Fruit fly (Drosophila melanogaster) whole organism, embryonic: ENCODE data around the gene CG8100.

Experiments
- Atf-2 ChIP-seq: fragments of 200-800 bp; sonication (Bioruptor generic); optimal IDR thresholded peaks from 2 replicates; lab custom pipeline; 2016; ENCODE audit warnings: missing biosample characterization, missing genetic modification characterization
- BtbVII ChIP-seq: fragments of 200-800 bp; sonication (Bioruptor generic); optimal IDR thresholded peaks from 3 replicates; lab custom pipeline; 2017; ENCODE audit warnings: missing biosample characterization, mild to moderate bottlenecking, missing genetic modification characterization
- CG10462 ChIP-seq: fragments of 200-800 bp; sonication (Bioruptor generic); optimal IDR thresholded peaks from 2 replicates; lab custom pipeline; 2016; ENCODE audit warnings: missing biosample characterization, missing genetic modification characterization
- CG10565 ChIP-seq: fragments of 200-800 bp; sonication (Bioruptor generic); optimal IDR thresholded peaks from 3 replicates; lab custom pipeline; 2016; ENCODE audit warnings: missing biosample characterization, mild to moderate bottlenecking, missing genetic modification characterization
- CG11695 ChIP-seq: fragments of 200-800 bp; sonication (Bioruptor generic); IDR thresholded peaks from 3 replicates; pipeline ENCODE4 v1.3.6; 2022; ENCODE audit warnings: missing biosample characterization, missing genetic modification characterization
- CG16863 ChIP-seq: fragments of 200-800 bp; sonication (Bioruptor generic); optimal IDR thresholded peaks from 3 replicates; lab custom pipeline; 2016; ENCODE audit warnings: missing biosample characterization, missing genetic modification characterization
- CG17186 ChIP-seq: fragments of 200-800 bp; sonication (Bioruptor generic); optimal IDR thresholded peaks from 3 replicates; lab custom pipeline; 2017; ENCODE audit warnings: missing biosample characterization, missing genetic modification reagents, missing genetic modification characterization
- CG18011 ChIP-seq: fragments of 200-800 bp; sonication (Bioruptor generic); optimal IDR thresholded peaks from 2 replicates; lab custom pipeline; 2017; ENCODE audit warnings: missing biosample characterization, missing genetic modification characterization, mild to moderate bottlenecking, moderate library complexity, missing genotype
- CG18599 ChIP-seq: fragments of 200-800 bp; sonication (Bioruptor generic); optimal IDR thresholded peaks from 3 replicates; lab custom pipeline; 2017; ENCODE audit warnings: missing biosample characterization, missing genetic modification characterization, mild to moderate bottlenecking, moderate library complexity, missing genetic modification reagents
- CG18764 ChIP-seq: fragments of 200-800 bp; sonication (Bioruptor generic); optimal IDR thresholded peaks from 3 replicates; lab custom pipeline; 2016; ENCODE audit warnings: missing biosample characterization, missing genetic modification characterization
- CG2712 ChIP-seq: fragments of 200-800 bp; optimal IDR thresholded peaks from 3 replicates; lab custom pipeline; 2019; ENCODE audit warnings: missing biosample characterization, mild to moderate bottlenecking, missing genetic modification characterization, moderate library complexity
- CG30020 ChIP-seq: fragments of 200-800 bp; optimal IDR thresholded peaks from 2 replicates; lab custom pipeline; 2019; ENCODE audit warnings: missing biosample characterization, mild to moderate bottlenecking, missing genetic modification characterization, moderate library complexity
- CG31365 ChIP-seq: fragments of 200-800 bp; sonication (Bioruptor generic); optimal IDR thresholded peaks from 2 replicates; lab custom pipeline; 2018; ENCODE audit warnings: missing biosample characterization, mild to moderate bottlenecking, missing genetic modification characterization
- CG31441 ChIP-seq: fragments of 200-800 bp; sonication (Bioruptor generic); IDR thresholded peaks from 2 replicates; pipeline ENCODE4 v1.3.6; 2022; ENCODE audit warnings: missing biosample characterization, missing genetic modification characterization
- CG3838 ChIP-seq: fragments of 200-800 bp; sonication (Bioruptor generic); optimal IDR thresholded peaks from 3 replicates; lab custom pipeline; 2016; ENCODE audit warnings: missing biosample characterization, missing genetic modification characterization
- CG4282 ChIP-seq: fragments of 200-800 bp; sonication (Bioruptor generic); optimal IDR thresholded peaks from 2 replicates; lab custom pipeline; 2016; ENCODE audit warnings: missing biosample characterization, missing genetic modification characterization
- CG5180 ChIP-seq: fragments of 200-800 bp; sonication (Bioruptor generic); optimal IDR thresholded peaks from 3 replicates; lab custom pipeline; 2017; ENCODE audit warnings: missing biosample characterization, missing genetic modification characterization, mild to moderate bottlenecking, moderate library complexity, missing genetic modification reagents
- CG6254 ChIP-seq: fragments of 200-800 bp; sonication (Bioruptor generic); optimal IDR thresholded peaks from 3 replicates; lab custom pipeline; 2017; ENCODE audit warnings: mild to moderate bottlenecking, missing biosample characterization, missing genetic modification reagents, missing genetic modification characterization
- CG6654 ChIP-seq: fragments of 200-800 bp; sonication (Bioruptor generic); optimal IDR thresholded peaks from 2 replicates; lab custom pipeline; 2017; ENCODE audit warnings: missing biosample characterization, mild to moderate bottlenecking, missing genetic modification characterization
- CG8388 ChIP-seq: fragments of 200-800 bp; sonication (Bioruptor generic); optimal IDR thresholded peaks from 2 replicates; lab custom pipeline; 2019; ENCODE audit warnings: missing biosample characterization, mild to moderate bottlenecking, missing genetic modification characterization, moderate library complexity
- Doc3 ChIP-seq: fragments of 200-800 bp; sonication (Bioruptor generic); IDR thresholded peaks from 3 replicates; pipeline ENCODE4 v1.3.6; 2022; ENCODE audit warnings: missing biosample characterization, missing genetic modification characterization; ENCODE audit not compliant: partially characterized antibody
- HLH3B ChIP-seq: fragments of 200-800 bp; sonication (Bioruptor generic); IDR thresholded peaks from 2 replicates; pipeline ENCODE4 v1.3.6; 2022; ENCODE audit warnings: missing biosample characterization, missing genetic modification characterization
- HmgZ ChIP-seq: fragments of 200-800 bp; sonication (Bioruptor generic); optimal IDR thresholded peaks from 2 replicates; lab custom pipeline; 2018; ENCODE audit warnings: missing biosample characterization, mild to moderate bottlenecking, missing genetic modification characterization
- MESR4 ChIP-seq: fragments of 200-800 bp; sonication (Bioruptor generic); optimal IDR thresholded peaks from 2 replicates; lab custom pipeline; 2018; ENCODE audit warnings: missing biosample characterization, mild to moderate bottlenecking, missing genetic modification characterization, moderate library complexity
- MTF-1 ChIP-seq: fragments of 200-800 bp; sonication (Bioruptor generic); optimal IDR thresholded peaks from 2 replicates; lab custom pipeline; 2018; ENCODE audit warnings: missing biosample characterization, mild to moderate bottlenecking, missing genetic modification characterization, borderline replicate concordance
- Sry-β ChIP-seq: fragments of 200-800 bp; sonication (Bioruptor generic); optimal IDR thresholded peaks from 2 replicates; lab custom pipeline; 2018; ENCODE audit warnings: missing biosample characterization, mild to moderate bottlenecking, missing genetic modification characterization, moderate library complexity
- Tbp ChIP-seq: fragments of >200 bp; optimal IDR thresholded peaks from 2 replicates; lab custom pipeline; 2018; ENCODE audit warnings: missing biosample characterization, missing genetic modification characterization
- cato ChIP-seq: fragments of 200-800 bp; sonication (Bioruptor generic); optimal IDR thresholded peaks from 2 replicates; lab custom pipeline; 2016; ENCODE audit warnings: missing biosample characterization, missing genetic modification characterization, borderline replicate concordance
- caup ChIP-seq: fragments of 200-800 bp; sonication (Bioruptor generic); optimal IDR thresholded peaks from 3 replicates; lab custom pipeline; 2017; ENCODE audit warnings: missing biosample characterization, mild to moderate bottlenecking, missing genetic modification characterization, moderate library complexity; ENCODE audit not compliant: severe bottlenecking
- chinmo ChIP-seq: fragments of 200-800 bp; sonication (Bioruptor generic); IDR thresholded peaks from 4 replicates; pipeline ENCODE4 v1.3.6; 2022; ENCODE audit warnings: missing biosample characterization, missing genetic modification characterization; ENCODE audit not compliant: partially characterized antibody
- chn ChIP-seq: fragments of 200-800 bp; sonication (Bioruptor generic); optimal IDR thresholded peaks from 2 replicates; lab custom pipeline; 2016; ENCODE audit warnings: missing biosample characterization, missing genetic modification characterization
- corto ChIP-seq: fragments of 200-800 bp; sonication (Bioruptor generic); optimal IDR thresholded peaks from 2 replicates; lab custom pipeline; 2016; ENCODE audit warnings: missing biosample characterization, mild to moderate bottlenecking, missing genetic modification characterization, moderate library complexity
- da ChIP-seq: fragments of 200-800 bp; sonication (Bioruptor generic); optimal IDR thresholded peaks from 2 replicates; lab custom pipeline; 2016; ENCODE audit warnings: missing biosample characterization, missing genetic modification characterization
- dati ChIP-seq: fragments of 200-800 bp; sonication (Bioruptor generic); IDR thresholded peaks from 2 replicates; pipeline ENCODE4 v1.3.6; 2022; ENCODE audit warnings: missing biosample characterization, missing genetic modification characterization
- esg ChIP-seq: fragments of 200-800 bp; sonication (Bioruptor generic); conservative IDR thresholded peaks from 2 replicates; pipeline ENCODE4 v1.3.6; 2022; ENCODE audit warnings: missing biosample characterization, missing genetic modification characterization
- ewg ChIP-seq: fragments of 200-800 bp; sonication (Bioruptor generic); optimal IDR thresholded peaks from 3 replicates; lab custom pipeline; 2017; ENCODE audit warnings: mild to moderate bottlenecking, missing biosample characterization, missing genetic modification reagents, missing genetic modification characterization
- grn ChIP-seq: fragments of 200-800 bp; sonication (Bioruptor generic); optimal IDR thresholded peaks from 3 replicates; lab custom pipeline; 2017; ENCODE audit warnings: missing biosample characterization, missing genetic modification characterization
- gsb-n ChIP-seq: fragments of 200-800 bp; sonication (Bioruptor generic); optimal IDR thresholded peaks from 3 replicates; lab custom pipeline; 2018; ENCODE audit warnings: missing biosample characterization, mild to moderate bottlenecking, missing genetic modification characterization
- h ChIP-seq: fragments of >200 bp; optimal IDR thresholded peaks from 2 replicates; lab custom pipeline; 2017
- ham ChIP-seq: fragments of 200-800 bp; sonication (Bioruptor generic); IDR thresholded peaks from 2 replicates; pipeline ENCODE4 v1.3.6; 2022; ENCODE audit warnings: missing biosample characterization, missing genetic modification characterization
- hkb ChIP-seq, 2 experiments: fragments of 200-800 bp in 1 of 2; fragments of >200 bp in 1 of 2; sonication (Bioruptor generic) in 1 of 2; IDR thresholded peaks in 1 of 2; optimal IDR thresholded peaks in 1 of 2; 2 replicates each; pipeline versions ENCODE4 v1.3.6 to Lab custom; 2017 to 2022; ENCODE audit warnings: missing biosample characterization in 1 of 2, missing genetic modification characterization in 1 of 2
- lbe ChIP-seq: fragments of 200-800 bp; sonication (Bioruptor generic); optimal IDR thresholded peaks from 2 replicates; lab custom pipeline; 2016; ENCODE audit warnings: missing biosample characterization, mild to moderate bottlenecking, missing genetic modification characterization
- rib ChIP-seq: fragments of 200-800 bp; sonication (Bioruptor generic); IDR thresholded peaks from 2 replicates; pipeline ENCODE4 v1.3.6; 2022; ENCODE audit warnings: missing biosample characterization, missing genetic modification characterization
- row ChIP-seq: fragments of 200-800 bp; sonication (Bioruptor generic); IDR thresholded peaks from 3 replicates; pipeline ENCODE4 v1.3.6; 2022; ENCODE audit warnings: missing biosample characterization, missing genetic modification characterization
- sens ChIP-seq: fragments of 200-800 bp; sonication (Bioruptor generic); peaks from one replicate; lab custom pipeline; 2016; ENCODE audit warnings: missing biosample characterization, missing genetic modification characterization
- sqz ChIP-seq: fragments of 200-800 bp; sonication (Bioruptor generic); optimal IDR thresholded peaks from 3 replicates; lab custom pipeline; 2018; ENCODE audit warnings: missing biosample characterization, mild to moderate bottlenecking, missing genetic modification characterization
- toy ChIP-seq: fragments of 200-800 bp; sonication (Bioruptor generic); IDR thresholded peaks from 2 replicates; pipeline ENCODE4 v1.3.6; 2022; ENCODE audit warnings: missing biosample characterization, missing genetic modification characterization
- wdn ChIP-seq: fragments of 200-800 bp; sonication (Bioruptor generic); IDR thresholded peaks from 2 replicates; pipeline ENCODE4 v1.3.6; 2022; ENCODE audit warnings: missing biosample characterization, missing genetic modification characterization
- zfh1 ChIP-seq: fragments of 200-800 bp; sonication (Bioruptor generic); IDR thresholded peaks from 3 replicates; pipeline ENCODE4 v1.3.6; 2022; ENCODE audit warnings: missing biosample characterization, missing genetic modification characterization
- zfh2 ChIP-seq: fragments of 200-800 bp; sonication (Bioruptor generic); optimal IDR thresholded peaks from 2 replicates; lab custom pipeline; 2016; ENCODE audit warnings: missing biosample characterization, missing genetic modification characterization

CG8100 gene

dm6 chr3L:14053073-14053643 lies 30.3 kb upstream of the CG8100 start, which contains the start of the genes CG13484 and Frl (continued):
- peak; percentile 58 for TF ChIP-seq sqz (GFP tag; lab: Kevin White, UChicago)
- no peak for TF ChIP-seq Doc3 (GFP tag; lab: Robert Waterston, UW)
- peak; percentile 83 for TF ChIP-seq chinmo (GFP tag; lab: Robert Waterston, UW)
- no peak for TF ChIP-seq Atf-2 (GFP tag; lab: Kevin White, UChicago)
- TF ChIP-seq CG16863 (GFP tag; lab: Kevin White, UChicago): no peak
- peak; percentile 83 for TF ChIP-seq HmgZ (tag; lab: Kevin White, UChicago)
- TF ChIP-seq gsb-n (tag; lab: Kevin White, UChicago): peak; percentile 51
- peak; percentile 51; the same call in 2 of the 3 replicates for TF ChIP-seq row (GFP tag; lab: Robert Waterston, UW)
- TF ChIP-seq CG30020 (tag; lab: Kevin White, UChicago): peak; percentile 35
- peak; percentile 14 for TF ChIP-seq caup (GFP tag; lab: Kevin White, UChicago)
- no peak for TF ChIP-seq corto
- TF ChIP-seq CG17186 (GFP tag; lab: Kevin White, UChicago): peak; percentile 96
- peak; percentile 38 for TF ChIP-seq CG8388 (GFP tag; lab: Kevin White, UChicago)
- no peak for TF ChIP-seq Tbp
- no peak for TF ChIP-seq ham (GFP tag; lab: Robert Waterston, UW)
- no peak for TF ChIP-seq chn (GFP tag; lab: Kevin White, UChicago)
- TF ChIP-seq cato (GFP tag; lab: Kevin White, UChicago): no peak
- TF ChIP-seq CG11695 (GFP tag; lab: Robert Waterston, UW): no peak
- TF ChIP-seq MESR4: peak; percentile 92
- no peak for TF ChIP-seq CG18764 (GFP tag; lab: Kevin White, UChicago)
- TF ChIP-seq zfh2 (GFP tag; lab: Kevin White, UChicago): peak; percentile 29
- TF ChIP-seq CG10565 (GFP tag; lab: Kevin White, UChicago): no peak
- TF ChIP-seq BtbVII (GFP tag; lab: Kevin White, UChicago): no peak
- no peak for TF ChIP-seq esg (GFP tag; lab: Robert Waterston, UW)
- no peak for TF ChIP-seq toy (GFP tag; lab: Robert Waterston, UW)
- TF ChIP-seq CG6654 (GFP tag; lab: Kevin White, UChicago): no peak
- no peak for TF ChIP-seq grn (GFP tag; lab: Kevin White, UChicago)
- peak; percentile 61 for TF ChIP-seq CG4282 (GFP tag; lab: Kevin White, UChicago)
- TF ChIP-seq rib: no peak
- TF ChIP-seq CG5180: peak; percentile 20
- no peak for TF ChIP-seq MTF-1 (GFP tag; lab: Kevin White, UChicago)
- TF ChIP-seq hkb (optimal IDR thresholded peaks at IDR 0.05; lab: Kevin White, UChicago): peak; percentile 9
- peak; percentile 21; the same call in 1 of the 2 replicates for TF ChIP-seq hkb (GFP tag; IDR thresholded peaks at IDR 0.05; lab: Robert Waterston, UW)
- peak; percentile 53; the same call in 1 of the 3 replicates for TF ChIP-seq zfh1
- no peak for TF ChIP-seq HLH3B
- peak; percentile 72 for TF ChIP-seq sens
- peak; percentile 1 for TF ChIP-seq Sry-β
- TF ChIP-seq CG10462 (GFP tag; lab: Kevin White, UChicago): no peak
- no peak for TF ChIP-seq CG18011 (GFP tag; lab: Kevin White, UChicago)
- TF ChIP-seq dati (GFP tag; lab: Robert Waterston, UW): no peak
- peak; percentile 68 for TF ChIP-seq ewg (GFP tag; lab: Kevin White, UChicago)
- TF ChIP-seq h (lab: Kevin White, UChicago): no peak
- TF ChIP-seq da (GFP tag; lab: Kevin White, UChicago): no peak
- no peak for TF ChIP-seq lbe (GFP tag; lab: Kevin White, UChicago)
- peak; percentile 11; the same call in 1 of the 2 replicates for TF ChIP-seq wdn (GFP tag; lab: Robert Waterston, UW)
- no peak for TF ChIP-seq CG18599 (GFP tag; lab: Kevin White, UChicago)
- peak; percentile 90 for TF ChIP-seq CG31441 (GFP tag; lab: Robert Waterston, UW)
- peak; percentile 43 for TF ChIP-seq CG2712 (tag; lab: Kevin White, UChicago)
- TF ChIP-seq CG6254: no peak
- no peak for TF ChIP-seq CG31365 (tag; lab: Kevin White, UChicago)
- TF ChIP-seq CG3838: no peak
